Fruit fly (Drosophila melanogaster) whole organism, adult: ENCODE results near the gene CG32091.
A peak's percentile ranks its signal among the peaks of the same experiment; 100 is the strongest.

Experiments
- CG11617 ChIP-seq: fragments of 200-800 bp; sonication (Bioruptor generic); optimal IDR thresholded peaks from 2 replicates; lab custom pipeline; 2017; ENCODE audit warnings: mild to moderate bottlenecking, missing biosample characterization, missing genetic modification reagents, missing genetic modification characterization
- CG12768 ChIP-seq: fragments of 200-800 bp; sonication (Bioruptor generic); optimal IDR thresholded peaks from 2 replicates; lab custom pipeline; 2017; ENCODE audit warnings: missing biosample characterization, missing genetic modification characterization, mild to moderate bottlenecking, moderate library complexity, missing genetic modification reagents
- CG14711 ChIP-seq: fragments of 200-800 bp; sonication (Bioruptor generic); optimal IDR thresholded peaks from 2 replicates; lab custom pipeline; 2018; ENCODE audit warnings: missing biosample characterization, mild to moderate bottlenecking, missing genetic modification characterization, moderate library complexity
- CG1620 ChIP-seq: fragments of 200-800 bp; sonication (Bioruptor generic); optimal IDR thresholded peaks from 2 replicates; lab custom pipeline; 2016; ENCODE audit warnings: missing biosample characterization, missing genetic modification characterization
- CG33017 ChIP-seq: fragments of 200-800 bp; sonication (Bioruptor generic); optimal IDR thresholded peaks from 2 replicates; lab custom pipeline; 2018; ENCODE audit warnings: missing biosample characterization, mild to moderate bottlenecking, missing genetic modification characterization, moderate library complexity
- CG5204 ChIP-seq: fragments of 200-800 bp; sonication (Bioruptor generic); optimal IDR thresholded peaks from 2 replicates; lab custom pipeline; 2016; ENCODE audit warnings: missing biosample characterization, missing genetic modification characterization
- CG7045 ChIP-seq: fragments of 200-800 bp; sonication (Bioruptor generic); optimal IDR thresholded peaks from 2 replicates; lab custom pipeline; 2017; ENCODE audit warnings: missing biosample characterization, mild to moderate bottlenecking, missing genetic modification characterization
- CG7101 ChIP-seq: fragments of 200-800 bp; sonication (Bioruptor generic); optimal IDR thresholded peaks from 2 replicates; lab custom pipeline; 2018; ENCODE audit warnings: missing biosample characterization, mild to moderate bottlenecking, missing genetic modification characterization, moderate library complexity
- Clk ChIP-seq: fragments of 200-800 bp; sonication (Bioruptor generic); optimal IDR thresholded peaks from 2 replicates; lab custom pipeline; 2017; ENCODE audit warnings: missing biosample characterization, missing genetic modification characterization
- Crg-1 ChIP-seq: fragments of 200-800 bp; sonication (Bioruptor generic); optimal IDR thresholded peaks from 2 replicates; lab custom pipeline; 2016; ENCODE audit warnings: missing biosample characterization, missing genetic modification characterization
- Hr96 ChIP-seq: fragments of 200-800 bp; sonication (Bioruptor generic); optimal IDR thresholded peaks from 2 replicates; lab custom pipeline; 2016; ENCODE audit warnings: missing biosample characterization, missing genetic modification characterization
- Mnt ChIP-seq: fragments of 200-800 bp; sonication (Bioruptor generic); optimal IDR thresholded peaks from 2 replicates; lab custom pipeline; 2016; ENCODE audit warnings: missing biosample characterization, mild to moderate bottlenecking, missing genetic modification characterization
- bab1 ChIP-seq: fragments of 200-800 bp; sonication (Bioruptor generic); optimal IDR thresholded peaks from 3 replicates; lab custom pipeline; 2019; ENCODE audit warnings: missing biosample characterization, mild to moderate bottlenecking, missing genetic modification characterization, moderate library complexity
- cic ChIP-seq: fragments of 200-800 bp; sonication (Bioruptor generic); optimal IDR thresholded peaks from 2 replicates; lab custom pipeline; 2017; ENCODE audit warnings: missing biosample characterization, mild to moderate bottlenecking, missing genetic modification characterization, moderate library complexity
- cnc ChIP-seq, 2 experiments: fragments of >200 bp; optimal IDR thresholded peaks; 2 replicates each; lab custom pipeline; 2017
- kay ChIP-seq: fragments of 200-800 bp; sonication (Bioruptor generic); peaks from one replicate; lab custom pipeline; 2016; ENCODE audit warnings: missing biosample characterization, missing genetic modification characterization, borderline replicate concordance
- ovo ChIP-seq: fragments of 200-800 bp; sonication (Bioruptor generic); optimal IDR thresholded peaks from 2 replicates; lab custom pipeline; 2016; ENCODE audit warnings: missing biosample characterization, missing genetic modification characterization
- pad ChIP-seq: fragments of 200-800 bp; sonication (Bioruptor generic); optimal IDR thresholded peaks from 3 replicates; lab custom pipeline; 2017; ENCODE audit warnings: missing biosample characterization, missing genetic modification characterization, mild to moderate bottlenecking, moderate library complexity, missing genetic modification reagents
- tj ChIP-seq: fragments of 200-800 bp; sonication (Bioruptor generic); optimal IDR thresholded peaks from 3 replicates; lab custom pipeline; 2017; ENCODE audit warnings: missing biosample characterization, mild to moderate bottlenecking, missing genetic modification characterization, moderate library complexity
- toe ChIP-seq: fragments of 200-800 bp; sonication (Bioruptor generic); optimal IDR thresholded peaks from 2 replicates; lab custom pipeline; 2016; ENCODE audit warnings: missing biosample characterization, missing genetic modification characterization

The CG32091 gene

DNA sequence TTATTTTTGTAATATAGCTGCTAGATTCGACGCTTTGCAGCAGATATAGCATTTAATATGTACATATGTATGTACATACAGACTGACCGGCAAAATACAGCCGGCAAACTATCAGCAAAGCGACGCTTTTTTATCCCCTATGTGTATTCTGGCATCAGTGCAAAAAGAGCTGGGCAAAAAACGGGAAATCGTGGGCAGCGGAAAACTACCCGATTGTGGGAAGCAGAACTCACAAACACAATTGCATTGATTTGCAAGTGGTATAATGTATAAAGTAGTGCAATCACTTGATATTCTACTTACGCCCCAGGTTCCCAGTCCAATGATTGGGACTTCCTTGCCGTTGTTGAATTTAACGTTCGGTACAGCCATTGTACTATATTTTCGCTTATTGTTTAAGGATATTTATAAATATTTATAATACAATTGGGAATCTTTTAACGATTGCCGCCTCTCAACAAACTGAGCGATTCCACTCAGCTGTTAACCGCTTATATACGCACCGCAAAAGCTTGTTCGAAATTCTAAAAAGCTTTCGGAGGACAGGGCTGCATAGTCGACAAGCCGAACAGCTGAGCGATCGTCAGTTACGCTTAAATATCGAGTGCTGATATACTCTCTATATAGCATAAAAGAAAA is 7.8 kb upstream of the CG32091 start:
- TF ChIP-seq CG33017 (tag; lab: Kevin White, UChicago) (peak; percentile 59), toe (peak; percentile 10), Hr96 (GFP tag; lab: Kevin White, UChicago) (no peak), CG7101 (tag; lab: Kevin White, UChicago) (peak; percentile 57), CG14711 (peak; percentile 26), Clk (GFP tag; lab: Kevin White, UChicago) (no peak), ovo (GFP tag; lab: Kevin White, UChicago) (no peak), kay (GFP tag; lab: Kevin White, UChicago) (peak; percentile 96), CG12768 (GFP tag; lab: Kevin White, UChicago) (peak; percentile 30), cnc (optimal IDR thresholded peaks at IDR 0.05; lab: Kevin White, UChicago) (no peak), pad (GFP tag; lab: Kevin White, UChicago) (peak; percentile 27), CG7045 (GFP tag; lab: Kevin White, UChicago) (no peak), CG11617 (GFP tag; lab: Kevin White, UChicago) (peak; percentile 64), cic (peak; percentile 73), CG5204 (GFP tag; lab: Kevin White, UChicago) (no peak), bab1 (peak; percentile 75), CG1620 (no peak), Mnt (peak; percentile 47), Crg-1 (GFP tag; lab: Kevin White, UChicago) (no peak), tj (peak; percentile 39)

DNA sequence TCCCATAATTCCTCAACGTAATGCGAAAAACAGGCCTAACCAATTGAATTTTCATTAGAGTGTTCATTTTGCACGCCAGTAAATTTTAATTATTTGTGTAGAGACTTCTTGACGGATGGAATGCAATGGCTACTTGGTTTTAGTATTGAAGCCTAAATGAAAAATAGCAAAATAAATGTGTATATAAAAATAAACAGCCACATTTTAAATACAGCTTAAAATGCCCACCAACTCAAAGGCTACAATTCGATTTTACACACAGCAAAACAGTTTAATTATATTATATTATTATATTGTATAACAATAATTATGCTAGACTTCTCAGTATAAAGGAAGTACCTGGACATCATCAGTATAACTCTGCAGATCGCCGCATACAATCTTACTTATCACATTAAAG is 6.9 kb upstream of the CG32091 start, which contains the start of gene Akr1B:
Gene Akr1B (minus strand): TSS at position 101 of the 400 bp plus-strand sequence.
- TF ChIP-seq pad (GFP tag; lab: Kevin White, UChicago) (no peak), tj (no peak), cic (no peak), CG1620 (no peak), CG7045 (GFP tag; lab: Kevin White, UChicago) (no peak), Crg-1 (GFP tag; lab: Kevin White, UChicago) (no peak), Clk (GFP tag; lab: Kevin White, UChicago) (no peak), toe (no peak), CG5204 (GFP tag; lab: Kevin White, UChicago) (no peak), Mnt (no peak), CG14711 (no peak), Hr96 (GFP tag; lab: Kevin White, UChicago) (no peak), bab1 (no peak), CG12768 (GFP tag; lab: Kevin White, UChicago) (no peak), CG7101 (tag; lab: Kevin White, UChicago) (no peak), CG11617 (GFP tag; lab: Kevin White, UChicago) (no peak), CG33017 (tag; lab: Kevin White, UChicago) (no peak), cnc (optimal IDR thresholded peaks at IDR 0.05; lab: Kevin White, UChicago) (no peak)

DNA sequence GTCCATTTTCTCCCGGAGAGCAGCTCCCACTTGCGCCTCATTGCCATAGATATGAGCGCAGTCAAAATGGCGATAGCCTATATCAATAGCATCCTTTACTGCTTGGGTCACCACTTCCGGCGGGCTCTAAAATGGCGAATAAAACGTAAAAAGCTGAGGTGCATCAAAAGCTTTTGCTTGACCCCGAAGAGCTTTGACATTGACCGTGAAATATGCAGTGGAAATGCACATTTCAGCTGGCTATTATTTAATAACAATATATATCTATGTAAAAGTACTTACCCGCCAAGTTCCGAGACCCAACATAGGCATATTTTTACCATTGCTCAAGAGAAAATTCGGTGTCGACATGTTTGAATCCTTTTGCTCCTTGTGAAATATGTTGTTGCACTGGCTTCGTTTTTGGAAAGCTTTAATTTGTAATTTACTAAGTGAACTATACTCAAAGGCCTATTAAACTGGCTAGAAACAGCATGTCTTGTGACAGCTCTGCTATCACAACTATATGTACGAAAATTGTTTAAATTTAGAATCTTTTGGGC is 5.5 kb upstream of the CG32091 start, which contains the start of gene CG6083:
Gene CG6083 (minus strand): TSS at position 492 of the 542 bp plus-strand sequence.
- TF ChIP-seq cnc (optimal IDR thresholded peaks at IDR 0.05; lab: Kevin White, UChicago) = no peak
- no peak for TF ChIP-seq tj
- TF ChIP-seq CG7045 (GFP tag; lab: Kevin White, UChicago) = no peak
- TF ChIP-seq kay (GFP tag; lab: Kevin White, UChicago) = peak; percentile 67

DNA sequence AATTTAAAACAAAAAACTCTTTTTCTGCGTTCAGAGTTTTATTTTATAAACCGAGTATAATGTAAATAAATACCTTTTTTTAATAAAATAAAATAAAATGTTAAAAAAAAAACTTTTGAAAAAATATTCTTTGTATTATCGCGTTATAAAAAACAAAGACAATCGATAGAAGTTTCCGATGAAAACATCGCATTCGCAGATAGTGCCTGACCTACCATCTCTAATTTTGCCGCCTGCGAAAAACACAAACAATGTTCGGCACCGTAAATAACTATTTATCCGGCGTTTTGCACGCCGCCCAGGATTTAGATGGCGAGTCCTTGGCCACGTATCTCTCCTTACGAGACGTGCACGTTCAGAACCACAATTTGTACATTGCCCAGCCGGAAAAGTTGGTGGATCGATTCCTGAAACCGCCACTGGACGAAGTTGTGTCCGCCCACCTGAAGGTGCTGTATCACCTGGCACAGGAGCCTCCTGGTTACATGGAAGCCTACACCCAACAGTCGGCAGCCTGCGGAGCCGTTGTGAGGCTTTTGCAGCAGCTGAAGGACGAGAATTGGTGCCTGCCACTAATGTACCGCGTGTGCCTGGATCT is 4.9 kb upstream of the CG32091 start, which contains the start of gene PCID2:
Gene PCID2 (plus strand): TSS at position 213 of the 598 bp plus-strand sequence.
- TF ChIP-seq Hr96 (GFP tag; lab: Kevin White, UChicago) (no peak), toe (no peak), Mnt (no peak), bab1 (no peak), CG7045 (GFP tag; lab: Kevin White, UChicago) (no peak), ovo (GFP tag; lab: Kevin White, UChicago) (no peak), tj (no peak), CG14711 (no peak), cnc (optimal IDR thresholded peaks at IDR 0.05; lab: Kevin White, UChicago) (no peak), CG33017 (tag; lab: Kevin White, UChicago) (no peak), pad (GFP tag; lab: Kevin White, UChicago) (no peak), CG5204 (GFP tag; lab: Kevin White, UChicago) (no peak), kay (GFP tag; lab: Kevin White, UChicago) (no peak), CG11617 (GFP tag; lab: Kevin White, UChicago) (no peak), CG12768 (GFP tag; lab: Kevin White, UChicago) (no peak), CG1620 (no peak), Clk (GFP tag; lab: Kevin White, UChicago) (no peak)

DNA sequence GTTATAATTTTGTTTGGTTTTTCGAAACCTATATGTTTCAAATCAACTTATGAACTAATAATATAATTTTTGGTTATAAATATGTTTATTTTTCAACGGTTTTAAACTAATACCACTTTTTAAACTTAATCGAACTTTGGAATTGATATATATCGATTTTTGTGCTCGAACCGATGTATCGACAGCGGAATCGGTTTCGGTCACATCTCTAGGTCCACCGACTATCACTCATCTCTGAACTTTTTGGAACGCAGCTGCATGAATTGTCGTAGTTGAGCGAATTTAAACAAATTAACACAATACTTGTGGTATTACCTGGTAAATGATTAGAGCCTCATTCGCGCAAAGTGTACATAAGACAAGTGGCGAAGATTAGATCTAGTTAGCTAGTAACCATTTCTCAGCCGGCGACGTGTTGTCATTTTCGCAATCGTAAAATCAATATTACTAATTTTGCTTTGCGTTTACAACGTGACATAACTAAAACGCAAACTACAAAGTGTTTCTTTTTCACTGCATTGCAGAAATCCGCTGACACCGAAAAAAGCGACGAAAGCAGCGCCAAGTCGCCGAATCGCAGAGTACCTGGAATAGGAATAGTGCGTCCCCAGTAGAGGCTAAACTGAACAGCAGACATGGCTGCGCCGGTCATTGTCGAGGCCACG is 3.2 kb upstream of the CG32091 start, which contains the start of gene Apt1:
Gene Apt1 (plus strand): TSS at position 219 of the 665 bp plus-strand sequence.
- TF ChIP-seq pad (GFP tag; lab: Kevin White, UChicago) (no peak), bab1 (peak; percentile 48), CG1620 (no peak), kay (GFP tag; lab: Kevin White, UChicago) (peak; percentile 29), Mnt (peak; percentile 26), CG11617 (GFP tag; lab: Kevin White, UChicago) (peak; percentile 24), CG14711 (peak; percentile 14), Hr96 (GFP tag; lab: Kevin White, UChicago) (no peak), Clk (GFP tag; lab: Kevin White, UChicago) (no peak), tj (peak; percentile 83), CG7045 (GFP tag; lab: Kevin White, UChicago) (no peak), cic (no peak), CG5204 (GFP tag; lab: Kevin White, UChicago) (no peak), cnc (optimal IDR thresholded peaks at IDR 0.05; lab: Kevin White, UChicago) (no peak), CG33017 (tag; lab: Kevin White, UChicago) (peak; percentile 0), toe (peak; percentile 58), CG7101 (tag; lab: Kevin White, UChicago) (peak; percentile 24), ovo (GFP tag; lab: Kevin White, UChicago) (no peak), CG12768 (GFP tag; lab: Kevin White, UChicago) (peak; percentile 77)
